Worm (Caenorhabditis elegans) whole organism, L2 larva: Measurements from ENCODE around the gene srz-60.

Source experiments
- F13H6.1 ChIP-seq: sonication (generic microtip); optimal IDR thresholded peaks from 2 replicates; lab custom pipeline; 2016; ENCODE audit warnings: missing genetic modification characterization, missing compliant biosample characterization
- Y55F3AM.14 ChIP-seq: fragments of 200-800 bp; sonication (Bioruptor generic); optimal IDR thresholded peaks from 2 replicates; lab custom pipeline; 2018; ENCODE audit warnings: mild to moderate bottlenecking, missing genetic modification characterization, missing compliant biosample characterization
- ama-1 ChIP-seq: fragments of 150-350 bp; optimal IDR thresholded peaks from 2 replicates; lab custom pipeline; 2018; ENCODE audit warnings: inconsistent platforms
- elt-3 ChIP-seq: sonication (generic microtip); optimal IDR thresholded peaks from 2 replicates; lab custom pipeline; 2017; ENCODE audit warnings: missing biosample characterization, missing genetic modification characterization
- fos-1 ChIP-seq: fragments of 150-350 bp; optimal IDR thresholded peaks from 2 replicates; lab custom pipeline; 2014; ENCODE audit warnings: missing biosample characterization, missing genetic modification characterization
- mbf-1 ChIP-seq: sonication (generic microtip); optimal IDR thresholded peaks from 2 replicates; lab custom pipeline; 2017; ENCODE audit warnings: missing biosample characterization, missing genetic modification characterization
- mdl-1 ChIP-seq, 2 experiments: fragments of 150-350 bp in 1 of 2; sonication (generic microtip) in 1 of 2; optimal IDR thresholded peaks; 2 replicates each; lab custom pipeline; 2017; ENCODE audit warnings: missing biosample characterization in 2 of 2, missing genetic modification characterization in 2 of 2
- nhr-11 ChIP-seq: fragments of 150-350 bp; optimal IDR thresholded peaks from 2 replicates; lab custom pipeline; 2014; ENCODE audit warnings: missing biosample characterization, missing genetic modification characterization
- nhr-12 ChIP-seq: fragments of 150-350 bp; optimal IDR thresholded peaks from 2 replicates; lab custom pipeline; 2014; ENCODE audit warnings: missing biosample characterization, missing genetic modification characterization
- nhr-77 ChIP-seq: fragments of 150-350 bp; optimal IDR thresholded peaks from 2 replicates; lab custom pipeline; 2014; ENCODE audit warnings: missing biosample characterization, missing genetic modification characterization
- peb-1 ChIP-seq: fragments of 150-350 bp; optimal IDR thresholded peaks from 2 replicates; lab custom pipeline; 2014; ENCODE audit warnings: missing biosample characterization, missing genetic modification characterization
- skn-1 ChIP-seq: sonication (generic microtip); optimal IDR thresholded peaks from 2 replicates; lab custom pipeline; 2017; ENCODE audit warnings: missing biosample characterization, missing genetic modification characterization
- unc-62 ChIP-seq: fragments of 150-350 bp; optimal IDR thresholded peaks from 2 replicates; lab custom pipeline; 2014; ENCODE audit warnings: missing biosample characterization, missing genetic modification reagents, missing genetic modification characterization
- ztf-11 ChIP-seq: sonication (generic microtip); optimal IDR thresholded peaks from 2 replicates; lab custom pipeline; 2017; ENCODE audit warnings: missing biosample characterization, missing genetic modification characterization

DNA sequence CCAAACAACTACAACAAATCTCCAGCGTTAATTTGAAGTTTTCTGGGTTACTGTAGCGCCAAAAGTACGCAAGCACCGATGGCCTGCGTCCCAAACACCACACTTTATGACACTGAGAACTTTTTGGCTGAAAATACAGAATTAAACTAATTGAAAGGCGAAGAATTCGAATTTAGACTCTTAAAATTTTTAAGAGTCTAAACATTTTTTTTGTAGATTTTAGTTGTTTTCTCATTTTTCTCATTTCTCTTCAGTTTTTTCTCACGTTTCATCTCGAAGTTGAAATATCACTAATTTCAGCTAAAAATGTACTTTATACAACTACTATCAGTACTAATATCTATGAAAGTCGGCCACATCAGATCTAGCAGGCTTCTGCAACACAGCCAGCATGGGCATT is 13.3 kb upstream of the srz-60 start, which contains the start of gene lgc-9:
- no peak for TF ChIP-seq nhr-11 (tag; lab: Kevin White, UChicago)
- TF ChIP-seq ama-1 (lab: Kevin White, UChicago) = no peak
- no peak for TF ChIP-seq nhr-12
- no peak for TF ChIP-seq peb-1 (tag; lab: Kevin White, UChicago)
- no peak for TF ChIP-seq elt-3 (tag; lab: Kevin White, UChicago)
- TF ChIP-seq F13H6.1 (tag; lab: Kevin White, UChicago) = no peak
- no peak for TF ChIP-seq skn-1 (tag; lab: Kevin White, UChicago)
- TF ChIP-seq Y55F3AM.14 (GFP tag; lab: Kevin White, UChicago) = no peak
- no peak for TF ChIP-seq mbf-1 (tag; lab: Kevin White, UChicago)
- no peak for TF ChIP-seq fos-1 (tag; lab: Kevin White, UChicago)
- no peak for TF ChIP-seq unc-62 (GFP tag; lab: Kevin White, UChicago)
- no peak for TF ChIP-seq nhr-77 (tag; lab: Kevin White, UChicago)
- no peak for TF ChIP-seq ztf-11 (tag; lab: Kevin White, UChicago)
- no peak for TF ChIP-seq mdl-1 (tag; optimal IDR thresholded peaks at IDR 0.05; lab: Kevin White, UChicago)
